Worm (Caenorhabditis elegans) whole organism, mixed stage, embryonic: ENCODE results near the gene C16C10.13.
A peak's percentile ranks its signal among the peaks of the same experiment; 100 is the strongest.

Experiments used
- bed-3 ChIP-seq: fragments of 200-800 bp; sonication (Bioruptor generic); optimal IDR thresholded peaks from 3 replicates; lab custom pipeline; 2018; ENCODE audit warnings: mild to moderate bottlenecking, missing genetic modification characterization, moderate library complexity, missing compliant biosample characterization
- blmp-1 ChIP-seq: fragments of 150-350 bp; optimal IDR thresholded peaks from 2 replicates; lab custom pipeline; 2014; ENCODE audit warnings: missing biosample characterization, missing genetic modification characterization
- ceh-39 ChIP-seq: fragments of 150-350 bp; optimal IDR thresholded peaks from 2 replicates; lab custom pipeline; 2014; ENCODE audit warnings: missing biosample characterization, missing genetic modification characterization
- ceh-83 ChIP-seq: fragments of 200-800 bp; sonication (Bioruptor generic); optimal IDR thresholded peaks from 2 replicates; lab custom pipeline; 2018; ENCODE audit warnings: mild to moderate bottlenecking, missing genetic modification characterization, missing compliant biosample characterization
- ces-1 ChIP-seq: fragments of 150-350 bp; optimal IDR thresholded peaks from 2 replicates; lab custom pipeline; 2014; ENCODE audit warnings: missing biosample characterization, missing genetic modification reagents, missing genetic modification characterization
- cnd-1 ChIP-seq: fragments of 200-800 bp; sonication (Bioruptor generic); optimal IDR thresholded peaks from 2 replicates; lab custom pipeline; 2018; ENCODE audit warnings: mild to moderate bottlenecking, missing genetic modification characterization, missing compliant biosample characterization
- drap-1 ChIP-seq: fragments of 200-800 bp; sonication (Bioruptor generic); optimal IDR thresholded peaks from 3 replicates; lab custom pipeline; 2018; ENCODE audit warnings: mild to moderate bottlenecking, missing genetic modification characterization, missing compliant biosample characterization
- elt-3 ChIP-seq: fragments of 150-350 bp; optimal IDR thresholded peaks from 2 replicates; lab custom pipeline; 2014; ENCODE audit warnings: missing biosample characterization, missing genetic modification characterization
- flh-1 ChIP-seq: fragments of 200-800 bp; sonication (Bioruptor generic); optimal IDR thresholded peaks from 2 replicates; lab custom pipeline; 2018; ENCODE audit warnings: mild to moderate bottlenecking, missing genetic modification characterization, moderate library complexity, missing compliant biosample characterization
- ham-2 ChIP-seq: fragments of 200-800 bp; sonication (Bioruptor generic); optimal IDR thresholded peaks from 2 replicates; lab custom pipeline; 2018; ENCODE audit warnings: mild to moderate bottlenecking, missing genetic modification characterization, missing compliant biosample characterization
- hlh-1 ChIP-seq: fragments of 150-350 bp; optimal IDR thresholded peaks from 2 replicates; lab custom pipeline; 2014; ENCODE audit warnings: missing biosample characterization, missing genetic modification reagents, missing genetic modification characterization
- lin-13 ChIP-seq: fragments of 150-350 bp; optimal IDR thresholded peaks from 2 replicates; lab custom pipeline; 2014; ENCODE audit warnings: missing biosample characterization, missing genetic modification characterization
- lin-32 ChIP-seq: fragments of 200-800 bp; sonication (Bioruptor generic); optimal IDR thresholded peaks from 2 replicates; lab custom pipeline; 2018; ENCODE audit warnings: mild to moderate bottlenecking, missing genetic modification characterization, missing compliant biosample characterization
- lsy-2 ChIP-seq: fragments of 150-350 bp; optimal IDR thresholded peaks from 2 replicates; lab custom pipeline; 2014; ENCODE audit warnings: missing biosample characterization, missing genetic modification characterization
- mab-5 ChIP-seq: fragments of 150-350 bp; optimal IDR thresholded peaks from 2 replicates; lab custom pipeline; 2014; ENCODE audit warnings: missing biosample characterization, missing genetic modification characterization
- mep-1 ChIP-seq: fragments of 150-350 bp; optimal IDR thresholded peaks from 2 replicates; lab custom pipeline; 2017; ENCODE audit warnings: missing biosample characterization, missing genetic modification reagents, missing genetic modification characterization, inconsistent platforms
- mls-2 ChIP-seq: sonication (generic microtip); optimal IDR thresholded peaks from 2 replicates; lab custom pipeline; 2016; ENCODE audit warnings: mild to moderate bottlenecking, missing genetic modification characterization, moderate library complexity, missing compliant biosample characterization
- nhr-12 ChIP-seq: fragments of 150-350 bp; optimal IDR thresholded peaks from 2 replicates; lab custom pipeline; 2014; ENCODE audit warnings: missing biosample characterization, missing genetic modification characterization
- nhr-2 ChIP-seq: fragments of 150-350 bp; optimal IDR thresholded peaks from 2 replicates; lab custom pipeline; 2014; ENCODE audit warnings: missing biosample characterization, missing genetic modification characterization
- nhr-237 ChIP-seq: fragments of 150-350 bp; optimal IDR thresholded peaks from 2 replicates; lab custom pipeline; 2014; ENCODE audit warnings: missing biosample characterization, missing genetic modification characterization
- nhr-28 ChIP-seq: fragments of 150-350 bp; optimal IDR thresholded peaks from 2 replicates; lab custom pipeline; 2014; ENCODE audit warnings: missing biosample characterization, missing genetic modification characterization
- pha-4 ChIP-seq: fragments of 150-350 bp; optimal IDR thresholded peaks from 2 replicates; lab custom pipeline; 2018; ENCODE audit warnings: missing biosample characterization, missing genetic modification reagents, missing genetic modification characterization
- sem-2 ChIP-seq: fragments of 200-800 bp; sonication (Bioruptor generic); optimal IDR thresholded peaks from 2 replicates; lab custom pipeline; 2018; ENCODE audit warnings: mild to moderate bottlenecking, missing genetic modification characterization, missing compliant biosample characterization
- snpc-4 ChIP-seq: fragments of 150-350 bp; optimal IDR thresholded peaks from 2 replicates; lab custom pipeline; 2014; ENCODE audit warnings: missing biosample characterization, missing genetic modification characterization
- sptf-1 ChIP-seq: sonication (generic microtip); optimal IDR thresholded peaks from 2 replicates; lab custom pipeline; 2017; ENCODE audit warnings: mild to moderate bottlenecking, missing genetic modification characterization, moderate library complexity, missing compliant biosample characterization
- tbx-8 ChIP-seq: fragments of 200-800 bp; sonication (Bioruptor generic); optimal IDR thresholded peaks from 2 replicates; lab custom pipeline; 2018; ENCODE audit warnings: mild to moderate bottlenecking, missing genetic modification characterization, moderate library complexity, missing compliant biosample characterization
- unc-120 ChIP-seq: sonication (generic microtip); optimal IDR thresholded peaks from 2 replicates; lab custom pipeline; 2017; ENCODE audit warnings: missing genetic modification characterization, missing compliant biosample characterization; ENCODE audit not compliant: poor library complexity, severe bottlenecking
- unc-39 ChIP-seq: fragments of 150-350 bp; optimal IDR thresholded peaks from 2 replicates; lab custom pipeline; 2014; ENCODE audit warnings: missing biosample characterization, missing genetic modification characterization
- zip-8 ChIP-seq: fragments of 150-350 bp; optimal IDR thresholded peaks from 2 replicates; lab custom pipeline; 2014; ENCODE audit warnings: missing biosample characterization, missing genetic modification characterization
- ztf-11 ChIP-seq: fragments of 150-350 bp; optimal IDR thresholded peaks from 2 replicates; lab custom pipeline; 2014; ENCODE audit warnings: missing biosample characterization, missing genetic modification characterization

The C16C10.13 gene

DNA sequence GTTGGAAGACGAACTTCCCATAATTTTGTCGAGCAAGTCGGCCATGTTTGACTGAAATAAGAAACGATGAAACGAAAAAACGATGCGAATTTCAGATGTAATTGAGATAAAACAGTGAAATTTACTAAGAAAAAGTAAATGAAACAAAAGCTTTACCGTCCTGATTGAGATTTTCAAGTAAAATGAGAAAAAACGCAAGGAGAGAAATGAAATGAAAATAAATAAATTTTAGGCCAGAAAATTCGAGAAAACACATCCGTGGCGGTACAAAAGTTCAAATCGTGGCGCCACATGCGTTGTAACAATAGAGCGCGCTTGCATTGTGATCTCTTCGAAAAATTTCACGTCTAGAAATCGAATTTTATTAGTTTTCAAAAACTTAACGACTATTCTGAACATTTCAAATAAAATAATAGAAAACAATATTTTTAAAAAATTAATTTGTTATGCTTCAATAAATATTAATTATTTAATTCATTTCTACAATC is at the start of gene C16C10.13, which contains the start of gene hrde-1:
C16C10.13 (plus strand) TSS at position 332 of the 488 bp plus-strand sequence.
hrde-1 (minus strand) TSS at position 51 of the 488 bp plus-strand sequence.
- TF ChIP-seq ham-2 (GFP tag; lab: Kevin White, UChicago), result no peak
- TF ChIP-seq hlh-1 (tag; lab: Kevin White, UChicago), result no peak
- TF ChIP-seq nhr-12 (tag; lab: Kevin White, UChicago), result no peak
- no peak for TF ChIP-seq nhr-2
- no peak for TF ChIP-seq snpc-4 (tag; lab: Kevin White, UChicago)
- TF ChIP-seq unc-120, result no peak
- no peak for TF ChIP-seq sem-2 (GFP tag; lab: Kevin White, UChicago)
- TF ChIP-seq lin-13, result no peak
- TF ChIP-seq, all 35 proteins: peak for 0

DNA sequence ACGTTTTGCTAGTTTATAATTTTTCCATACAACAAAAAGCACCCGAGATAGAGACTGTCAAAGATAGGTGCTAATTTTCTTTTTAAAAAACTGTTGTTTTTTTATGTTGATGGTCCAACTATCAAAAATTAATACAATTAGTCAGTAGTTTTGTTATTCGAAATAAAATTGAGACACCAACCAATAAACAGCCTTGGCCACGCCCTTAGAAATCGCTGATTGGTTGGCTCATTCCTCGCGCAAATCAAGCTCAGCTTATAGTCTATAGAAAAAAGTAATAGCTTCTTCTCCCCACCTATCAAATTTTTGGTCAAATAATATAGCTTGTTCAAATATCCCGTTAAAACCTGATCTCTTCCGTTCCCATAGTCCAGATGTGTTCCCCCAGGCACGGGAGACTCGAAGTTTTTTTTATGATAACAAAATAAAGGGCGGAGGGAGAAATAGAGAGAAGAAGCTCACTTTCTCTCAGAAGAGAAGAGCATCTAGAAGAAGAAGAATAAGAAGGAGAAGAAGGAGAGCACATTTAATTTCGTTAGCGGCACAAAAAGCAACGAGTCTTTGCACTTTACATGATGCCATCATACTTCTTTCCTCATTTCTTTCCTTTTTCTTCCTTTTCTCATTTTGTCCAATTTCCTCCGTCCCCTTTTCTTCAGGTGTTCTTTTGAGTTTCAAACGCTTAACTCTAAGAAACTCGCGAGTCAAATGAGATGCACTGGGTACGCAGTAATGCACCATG is 44.3 kb upstream of the C16C10.13 start:
- peak; percentile 93 for TF ChIP-seq ces-1
- no peak for TF ChIP-seq bed-3 (GFP tag; lab: Kevin White, UChicago)
- TF ChIP-seq elt-3 (tag; lab: Kevin White, UChicago), result no peak
- no peak for TF ChIP-seq nhr-28 (tag; lab: Kevin White, UChicago)

DNA sequence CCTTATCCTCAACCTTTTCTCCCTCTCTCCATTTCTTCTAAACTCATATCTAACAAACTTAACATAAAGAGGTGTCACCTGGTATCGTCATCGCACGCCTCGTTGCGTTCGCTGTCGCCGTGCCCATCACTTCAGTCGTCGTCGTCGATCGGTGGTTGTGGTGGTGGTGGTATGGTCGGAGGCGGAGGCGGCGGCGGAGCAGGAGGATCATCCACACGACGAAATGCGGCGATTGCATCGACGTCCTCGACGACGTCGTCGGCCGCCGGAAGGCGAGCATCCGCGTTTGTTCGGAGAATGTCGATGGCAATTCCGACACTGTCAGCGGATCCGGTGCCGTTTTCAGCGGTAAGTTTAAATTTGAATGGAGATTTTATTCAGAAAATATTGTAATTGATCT is 42.2 kb upstream of the C16C10.13 start:
- TF ChIP-seq blmp-1 (tag; lab: Kevin White, UChicago), result no peak
- no peak for TF ChIP-seq tbx-8 (GFP tag; lab: Kevin White, UChicago)
- no peak for TF ChIP-seq nhr-12 (tag; lab: Kevin White, UChicago)
- TF ChIP-seq ces-1, result no peak
- TF ChIP-seq drap-1 (GFP tag; lab: Kevin White, UChicago), result no peak
- TF ChIP-seq mep-1, result no peak
- no peak for TF ChIP-seq bed-3 (GFP tag; lab: Kevin White, UChicago)
- TF ChIP-seq ceh-83 (GFP tag; lab: Kevin White, UChicago), result no peak
- TF ChIP-seq ceh-39 (tag; lab: Kevin White, UChicago), result no peak
- no peak for TF ChIP-seq ztf-11 (tag; lab: Kevin White, UChicago)
- no peak for TF ChIP-seq flh-1 (GFP tag; lab: Kevin White, UChicago)

DNA sequence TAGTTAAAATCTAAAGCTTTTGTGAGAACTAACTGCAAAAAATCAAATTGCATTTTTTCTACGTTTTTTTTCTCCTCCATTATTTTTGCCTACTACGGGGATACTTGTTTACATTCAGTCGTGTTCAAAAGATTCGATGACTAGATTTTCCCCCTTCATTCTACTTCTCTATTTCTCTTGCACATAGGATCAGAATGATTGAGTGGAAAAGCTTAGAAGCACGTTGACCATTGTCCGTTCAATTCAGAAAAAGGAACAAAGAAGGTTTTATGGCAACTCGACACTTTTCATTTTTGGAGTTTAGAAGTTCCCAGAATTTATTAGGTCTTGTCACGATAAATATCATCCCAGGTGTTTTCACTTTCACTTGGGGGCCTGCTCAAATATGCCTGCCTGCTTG is 39.1 kb upstream of the C16C10.13 start:
- no peak for TF ChIP-seq snpc-4 (tag; lab: Kevin White, UChicago)
- no peak for TF ChIP-seq unc-120
- no peak for TF ChIP-seq blmp-1 (tag; lab: Kevin White, UChicago)
- TF ChIP-seq unc-39 (tag; lab: Kevin White, UChicago), result no peak
- TF ChIP-seq drap-1 (GFP tag; lab: Kevin White, UChicago), result no peak
- TF ChIP-seq flh-1 (GFP tag; lab: Kevin White, UChicago), result no peak
- TF ChIP-seq pha-4 (tag; lab: Kevin White, UChicago), result no peak
- TF ChIP-seq bed-3 (GFP tag; lab: Kevin White, UChicago), result no peak
- TF ChIP-seq hlh-1 (tag; lab: Kevin White, UChicago), result no peak
- TF ChIP-seq zip-8, result no peak
- TF ChIP-seq lin-13, result no peak

DNA sequence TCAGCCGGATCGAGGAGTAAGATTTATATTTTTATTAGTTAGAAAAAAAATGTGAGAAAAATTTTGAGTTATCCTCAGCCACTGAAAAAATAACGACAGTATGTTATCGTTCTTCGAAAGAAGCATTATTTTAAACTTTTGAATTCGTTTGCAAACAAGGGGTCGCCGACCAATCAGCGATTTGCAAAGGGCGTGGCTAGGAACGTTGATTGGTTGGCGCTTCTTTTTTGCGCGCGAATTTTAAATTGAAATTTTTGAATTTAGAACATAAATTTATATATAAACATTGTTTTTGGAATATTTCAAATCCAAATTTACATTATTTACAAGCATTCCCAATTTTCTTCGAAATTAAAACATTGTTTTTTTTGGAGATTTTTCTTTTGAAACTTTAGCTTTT is 33.1 kb upstream of the C16C10.13 start:
- TF ChIP-seq mab-5 (tag; lab: Kevin White, UChicago) (no peak), snpc-4 (tag; lab: Kevin White, UChicago) (no peak), lin-32 (GFP tag; lab: Kevin White, UChicago) (no peak), blmp-1 (tag; lab: Kevin White, UChicago) (no peak), sptf-1 (tag; lab: Kevin White, UChicago) (no peak), mls-2 (tag; lab: Kevin White, UChicago) (no peak), sem-2 (GFP tag; lab: Kevin White, UChicago) (no peak), pha-4 (tag; lab: Kevin White, UChicago) (no peak), cnd-1 (no peak), flh-1 (GFP tag; lab: Kevin White, UChicago) (no peak), mep-1 (no peak), nhr-237 (no peak), ces-1 (no peak)

DNA sequence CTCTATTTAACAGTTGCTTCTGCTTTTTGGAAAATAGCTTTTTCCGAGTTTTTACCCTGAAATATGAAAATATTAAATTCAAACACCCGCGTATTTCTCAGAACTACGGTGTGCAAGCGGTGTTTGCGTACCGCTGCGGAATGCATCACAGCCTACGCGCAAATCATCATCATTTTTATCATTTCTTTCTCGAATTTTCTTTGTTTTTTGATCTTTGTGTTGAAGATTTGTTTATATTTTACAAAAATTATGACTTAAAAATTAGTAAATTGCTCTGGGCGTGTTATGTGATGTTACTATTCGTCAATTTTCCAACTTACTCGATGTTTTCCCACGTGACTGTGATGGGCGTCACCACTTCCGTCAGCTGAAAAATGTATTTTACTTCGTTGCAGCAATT is 25.3 kb upstream of the C16C10.13 start:
- TF ChIP-seq hlh-1 (tag; lab: Kevin White, UChicago) (no peak), nhr-237 (peak; percentile 26), cnd-1 (no peak), mep-1 (peak; percentile 68), ceh-39 (tag; lab: Kevin White, UChicago) (peak; percentile 25), drap-1 (GFP tag; lab: Kevin White, UChicago) (peak; percentile 3), lsy-2 (tag; lab: Kevin White, UChicago) (peak; percentile 97)
